Fruit fly (Drosophila melanogaster) whole organism: ENCODE results near the gene tweek.

ENCODE experiments used
- CG8478 ChIP-seq: fragments of >200 bp; optimal IDR thresholded peaks from 2 replicates; lab custom pipeline; 2018; ENCODE audit warnings: inconsistent platforms
- Dll ChIP-seq: fragments of >200 bp; optimal IDR thresholded peaks from 2 replicates; lab custom pipeline; 2017
- EcR ChIP-seq, 2 experiments: fragments of >200 bp; optimal IDR thresholded peaks; 2 replicates each; lab custom pipeline; 2017; ENCODE audit warnings: missing biosample characterization in 2 of 2, missing genetic modification characterization in 2 of 2, missing genetic modification reagents in 2 of 2
- pan ChIP-seq: fragments of >200 bp; optimal IDR thresholded peaks from 2 replicates; lab custom pipeline; 2017
- psq ChIP-seq: fragments of >200 bp; optimal IDR thresholded peaks from 2 replicates; lab custom pipeline; 2017
- usp ChIP-seq: fragments of >200 bp; optimal IDR thresholded peaks from 2 replicates; lab custom pipeline; 2017; ENCODE audit warnings: missing biosample characterization, missing genetic modification characterization, mixed read lengths

tweek gene

DNA sequence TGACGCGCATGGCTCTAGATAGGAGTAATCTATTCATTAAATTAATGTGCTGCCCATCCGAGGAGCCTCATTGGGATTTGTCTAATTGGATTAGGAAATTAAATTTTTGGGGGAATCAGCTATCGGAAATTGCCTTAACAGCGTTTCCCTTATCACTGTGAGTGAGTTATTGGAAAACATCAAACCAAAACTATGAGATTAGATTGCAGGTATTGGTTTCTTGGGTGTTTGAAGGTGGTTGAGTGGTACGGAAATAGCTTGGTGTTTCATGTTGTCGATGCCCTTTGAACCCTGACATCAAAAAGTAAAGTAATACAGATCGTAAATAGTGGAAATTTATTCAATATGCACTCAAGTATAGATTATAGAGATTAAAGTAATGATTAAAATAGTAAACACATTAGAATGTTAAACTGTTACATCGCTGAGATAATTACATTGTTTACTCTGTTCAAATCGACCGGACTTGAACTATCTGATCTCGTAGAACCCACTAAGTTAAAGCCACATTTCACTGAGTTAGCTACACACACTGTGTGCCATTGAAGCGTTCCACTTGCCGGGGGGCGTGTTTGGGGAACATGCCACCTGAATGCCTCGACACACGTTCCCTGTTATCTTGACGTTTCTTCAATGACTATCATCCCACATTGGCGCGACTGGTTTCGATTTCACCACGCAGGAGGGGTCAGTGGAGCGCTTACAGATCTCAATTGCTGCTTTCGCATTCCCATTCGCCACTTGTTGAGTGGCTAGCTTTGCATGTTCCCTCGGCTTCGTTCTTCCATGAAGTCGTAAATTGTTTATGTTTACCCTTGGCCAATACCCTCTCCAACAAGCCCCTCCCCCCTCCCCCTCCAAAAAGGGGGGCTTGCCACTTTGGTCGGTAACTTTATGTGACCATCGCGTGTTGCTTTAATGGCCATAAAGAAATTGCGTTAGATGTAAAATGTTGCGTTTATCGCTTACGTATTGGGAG is 5.1 kb upstream of the tweek start:
- TF ChIP-seq Dll (lab: Kevin White, UChicago) (no peak), EcR (GFP tag; optimal IDR thresholded peaks at IDR 0.05; lab: Kevin White, UChicago) (no peak), usp (GFP tag; lab: Kevin White, UChicago) (no peak), CG8478 (lab: Kevin White, UChicago) (no peak), psq (lab: Kevin White, UChicago) (no peak)

DNA sequence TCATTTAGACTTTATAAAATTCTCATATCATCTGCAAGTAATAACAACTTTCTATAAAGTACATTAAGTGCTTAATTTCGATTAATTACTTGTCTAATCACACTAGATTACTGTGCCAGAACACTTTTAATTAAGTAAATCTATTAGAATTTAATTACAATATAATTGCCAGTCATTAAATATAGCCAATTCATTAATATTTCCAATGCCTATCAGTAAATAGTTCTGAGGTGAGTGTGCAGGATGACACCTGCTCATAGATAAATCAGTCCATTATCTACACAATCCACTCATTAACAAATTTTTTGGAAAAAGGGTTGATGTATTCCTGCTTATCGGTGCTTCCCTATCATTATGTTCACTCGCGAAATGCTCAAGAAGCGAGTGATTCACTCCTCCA is 3.6 kb upstream of the tweek start:
- no peak for TF ChIP-seq usp (GFP tag; lab: Kevin White, UChicago)
- no peak for TF ChIP-seq EcR (GFP tag; optimal IDR thresholded peaks at IDR 0.05; lab: Kevin White, UChicago)
- TF ChIP-seq CG8478 (lab: Kevin White, UChicago) = no peak
- TF ChIP-seq Dll (lab: Kevin White, UChicago) = no peak
- no peak for TF ChIP-seq pan (lab: Kevin White, UChicago)
- TF ChIP-seq psq (lab: Kevin White, UChicago) = no peak

DNA sequence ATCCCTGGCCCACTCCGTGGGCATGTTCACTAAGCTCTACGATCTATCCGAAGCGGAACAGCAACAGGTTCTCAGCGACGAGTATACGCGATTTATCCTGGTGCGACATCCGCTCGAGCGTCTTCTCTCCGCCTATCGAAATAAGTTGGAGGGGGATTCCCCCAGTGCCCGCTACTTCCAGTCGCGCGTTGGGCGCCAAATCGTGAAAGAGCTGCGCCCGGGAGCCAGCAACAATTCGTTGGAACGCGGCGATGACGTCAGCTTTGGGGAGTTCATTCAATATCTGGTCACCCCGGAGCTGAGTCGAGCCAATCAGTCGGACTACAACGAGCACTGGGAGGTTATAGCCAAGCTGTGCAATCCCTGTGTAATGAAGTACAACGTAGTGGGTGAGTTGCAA is 2.9 kb upstream of the tweek start:
- TF ChIP-seq CG8478 (lab: Kevin White, UChicago) (no peak), usp (GFP tag; lab: Kevin White, UChicago) (no peak), pan (lab: Kevin White, UChicago) (no peak), psq (lab: Kevin White, UChicago) (no peak), EcR (GFP tag; optimal IDR thresholded peaks at IDR 0.05; lab: Kevin White, UChicago) (no peak), Dll (lab: Kevin White, UChicago) (no peak)

DNA sequence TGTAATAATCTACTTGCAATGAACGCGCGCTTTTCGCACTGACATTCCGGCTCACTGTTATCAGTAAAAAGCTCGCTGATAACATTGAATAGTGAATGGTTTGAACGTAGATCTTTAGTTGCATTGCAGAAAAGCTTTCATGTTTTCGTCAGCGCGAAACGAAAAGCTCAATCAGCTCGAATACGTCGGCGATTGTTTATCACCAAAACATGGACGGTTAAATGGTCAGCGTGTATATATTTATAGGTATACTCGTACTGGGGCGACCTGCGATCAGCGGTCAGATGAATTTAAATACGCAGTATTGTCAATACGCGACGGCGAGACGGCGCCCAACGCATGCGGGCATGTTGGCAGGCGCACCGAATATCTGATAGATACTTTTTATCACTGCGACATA is 1.8 kb upstream of the tweek start:
- TF ChIP-seq psq (lab: Kevin White, UChicago) = no peak
- no peak for TF ChIP-seq pan (lab: Kevin White, UChicago)
- no peak for TF ChIP-seq Dll (lab: Kevin White, UChicago)
- TF ChIP-seq EcR (GFP tag; optimal IDR thresholded peaks at IDR 0.05; lab: Kevin White, UChicago) = no peak
- no peak for TF ChIP-seq CG8478 (lab: Kevin White, UChicago)
- no peak for TF ChIP-seq usp (GFP tag; lab: Kevin White, UChicago)

dm6 chr2L:16888574-16889376 is 485 bp downstream of the tweek start:
- peak; percentile 4 for TF ChIP-seq pan (lab: Kevin White, UChicago)
- TF ChIP-seq EcR (GFP tag; optimal IDR thresholded peaks at IDR 0.05; lab: Kevin White, UChicago) = peak in 1 of 2 experiments; percentile 45
- no peak for TF ChIP-seq usp (GFP tag; lab: Kevin White, UChicago)
- TF ChIP-seq Dll (lab: Kevin White, UChicago) = no peak
- no peak for TF ChIP-seq CG8478 (lab: Kevin White, UChicago)
- no peak for TF ChIP-seq psq (lab: Kevin White, UChicago)

- TF ChIP-seq EcR (GFP tag; optimal IDR thresholded peaks at IDR 0.05; lab: Kevin White, UChicago) = no peak
- no peak for TF ChIP-seq usp (GFP tag; lab: Kevin White, UChicago)
- TF ChIP-seq CG8478 (lab: Kevin White, UChicago) = no peak
- no peak for TF ChIP-seq psq (lab: Kevin White, UChicago)
- TF ChIP-seq Dll (lab: Kevin White, UChicago) = no peak
- no peak for TF ChIP-seq pan (lab: Kevin White, UChicago)
These were observed 1.3 kb downstream of the tweek start, which contains the start of gene CG42556 for dm6 chr2L:16889608-16890007. Gene CG42556 (plus strand): TSS chr2L:16889908.

DNA sequence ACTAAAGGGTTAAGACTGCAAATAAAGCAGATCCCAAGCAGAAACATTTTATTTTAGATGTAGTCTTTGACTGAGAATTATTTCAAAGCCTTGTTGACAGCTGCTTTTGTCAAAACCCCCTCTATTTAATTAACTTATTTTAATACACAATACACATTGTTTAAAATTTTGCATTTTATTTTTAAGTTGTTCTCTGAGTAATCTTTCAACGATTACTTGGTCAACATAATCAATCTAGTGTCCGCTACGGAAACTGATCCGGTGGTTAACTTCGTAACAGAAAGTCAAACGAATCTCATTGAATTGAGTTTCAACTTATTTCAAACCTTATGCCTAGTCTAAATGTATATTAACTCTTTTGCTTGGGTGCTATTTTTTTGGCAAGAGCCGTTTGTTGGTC is 12.1 kb downstream of the tweek start, which contains the start of gene CG31805:
Gene CG31805 (minus strand): TSS at position 101 of the 400 bp plus-strand sequence.
- no peak for TF ChIP-seq EcR (GFP tag; optimal IDR thresholded peaks at IDR 0.05; lab: Kevin White, UChicago)
- no peak for TF ChIP-seq pan (lab: Kevin White, UChicago)

dm6 chr2L:16902003-16902402 is 13.7 kb downstream of the tweek start, which contains the start of gene CG12288:
Gene CG12288 (minus strand): TSS chr2L:16902218.
- no peak for TF ChIP-seq psq (lab: Kevin White, UChicago)
- no peak for TF ChIP-seq usp (GFP tag; lab: Kevin White, UChicago)
- no peak for TF ChIP-seq EcR (GFP tag; optimal IDR thresholded peaks at IDR 0.05; lab: Kevin White, UChicago)
- TF ChIP-seq pan (lab: Kevin White, UChicago) = no peak
- no peak for TF ChIP-seq CG8478 (lab: Kevin White, UChicago)
- TF ChIP-seq Dll (lab: Kevin White, UChicago) = no peak

dm6 chr2L:16909290-16909689 is 21.0 kb downstream of the tweek start:
- no peak for TF ChIP-seq psq (lab: Kevin White, UChicago)
- no peak for TF ChIP-seq Dll (lab: Kevin White, UChicago)
- TF ChIP-seq EcR (GFP tag; optimal IDR thresholded peaks at IDR 0.05; lab: Kevin White, UChicago) = no peak
- no peak for TF ChIP-seq CG8478 (lab: Kevin White, UChicago)
- TF ChIP-seq pan (lab: Kevin White, UChicago) = no peak
- no peak for TF ChIP-seq usp (GFP tag; lab: Kevin White, UChicago)

dm6 chr2L:16910177-16910576 is 21.9 kb downstream of the tweek start, which contains the start of gene ApepP:
Gene ApepP (minus strand): TSS chr2L:16910418.
- no peak for TF ChIP-seq pan (lab: Kevin White, UChicago)
- TF ChIP-seq EcR (GFP tag; optimal IDR thresholded peaks at IDR 0.05; lab: Kevin White, UChicago) = no peak
- TF ChIP-seq psq (lab: Kevin White, UChicago) = no peak
- TF ChIP-seq usp (GFP tag; lab: Kevin White, UChicago) = no peak
- no peak for TF ChIP-seq CG8478 (lab: Kevin White, UChicago)
- TF ChIP-seq Dll (lab: Kevin White, UChicago) = no peak
